Worm (Caenorhabditis elegans) whole organism, early embryonic: Measurements from ENCODE around the gene ZK1098.6.

ENCODE experiments used
- ama-1 ChIP-seq: fragments of 150-350 bp; optimal IDR thresholded peaks from 2 replicates; lab custom pipeline; 2014
- tbx-37 ChIP-seq: fragments of 200-800 bp; sonication (Bioruptor generic); conservative IDR thresholded peaks from 2 replicates; pipeline ENCODE4 v1.3.6; 2022; ENCODE audit warnings: missing genetic modification reagents, missing genetic modification characterization, missing compliant biosample characterization

- no peak for TF ChIP-seq tbx-37
- no peak for TF ChIP-seq ama-1 (lab: Kevin White, UChicago)
Observed at ce11 chrIII:9538655-9539155, 11.8 kb downstream of the ZK1098.6 start, which contains the start of gene ZK1098.3.
